Worm (Caenorhabditis elegans) whole organism, young adult: ENCODE results near the gene prx-13.

Source experiments
- B0336.3 ChIP-seq: fragments of 200-800 bp; sonication (Bioruptor generic); IDR thresholded peaks from 2 replicates; pipeline ENCODE4 v1.3.6; 2022; ENCODE audit warnings: missing genetic modification characterization, missing compliant biosample characterization
- C06A6.2 ChIP-seq: fragments of 200-800 bp; sonication (Bioruptor generic); conservative IDR thresholded peaks from 2 replicates; pipeline ENCODE4 v1.3.6; 2022; ENCODE audit warnings: missing genetic modification characterization, missing compliant biosample characterization
- K12H6.12 ChIP-seq: fragments of 200-800 bp; sonication (Bioruptor generic); optimal IDR thresholded peaks from 2 replicates; lab custom pipeline; 2018; ENCODE audit warnings: mild to moderate bottlenecking, missing genetic modification characterization, missing compliant biosample characterization
- aptf-2 ChIP-seq: fragments of 200-800 bp; sonication (Bioruptor generic); conservative IDR thresholded peaks from 2 replicates; pipeline ENCODE4 v1.3.6; 2022; ENCODE audit warnings: missing genetic modification reagents, missing genetic modification characterization, missing compliant biosample characterization
- attf-6 ChIP-seq: fragments of 200-800 bp; sonication (Bioruptor generic); IDR thresholded peaks from 2 replicates; pipeline ENCODE4 v1.3.6; 2022; ENCODE audit warnings: missing genetic modification reagents, missing genetic modification characterization, missing compliant biosample characterization
- chd-7 ChIP-seq: sonication (generic microtip); optimal IDR thresholded peaks from 2 replicates; lab custom pipeline; 2016; ENCODE audit warnings: mild to moderate bottlenecking, missing genetic modification characterization, moderate library complexity, missing compliant biosample characterization
- efl-1 ChIP-seq: fragments of 150-350 bp; optimal IDR thresholded peaks from 2 replicates; lab custom pipeline; 2014; ENCODE audit warnings: missing biosample characterization, missing genetic modification reagents, missing genetic modification characterization
- egl-44 ChIP-seq: fragments of 200-800 bp; sonication (Bioruptor generic); IDR thresholded peaks from 2 replicates; pipeline ENCODE4 v1.3.6; 2022; ENCODE audit warnings: missing genetic modification reagents, missing genetic modification characterization, missing compliant biosample characterization
- ekl-4 ChIP-seq: fragments of 200-800 bp; sonication (Bioruptor generic); IDR thresholded peaks from 2 replicates; pipeline ENCODE4 v1.3.6; 2022; ENCODE audit warnings: missing genetic modification reagents, missing genetic modification characterization, missing compliant biosample characterization
- hlh-12 ChIP-seq: sonication (generic microtip); optimal IDR thresholded peaks from 2 replicates; lab custom pipeline; 2016; ENCODE audit warnings: missing genetic modification characterization, missing compliant biosample characterization
- hmg-20 ChIP-seq: fragments of 200-800 bp; sonication (Bioruptor generic); IDR thresholded peaks from 2 replicates; pipeline ENCODE4 v1.3.6; 2022; ENCODE audit warnings: missing genetic modification reagents, missing genetic modification characterization, missing compliant biosample characterization
- hsf-1 ChIP-seq: fragments of 200-800 bp; sonication (Bioruptor generic); IDR thresholded peaks from 2 replicates; pipeline ENCODE4 v1.3.6; 2022; ENCODE audit warnings: missing genetic modification reagents, missing genetic modification characterization, missing compliant biosample characterization
- lin-54 ChIP-seq: fragments of 200-800 bp; sonication (Bioruptor generic); optimal IDR thresholded peaks from 2 replicates; lab custom pipeline; 2018; ENCODE audit warnings: mild to moderate bottlenecking, missing genetic modification characterization, missing compliant biosample characterization
- madf-6 ChIP-seq: fragments of 200-800 bp; sonication (Bioruptor generic); IDR thresholded peaks from 2 replicates; pipeline ENCODE4 v1.3.6; 2022; ENCODE audit warnings: missing genetic modification reagents, missing genetic modification characterization, missing compliant biosample characterization
- mcd-1 ChIP-seq: fragments of 200-800 bp; sonication (Bioruptor generic); IDR thresholded peaks from 2 replicates; pipeline ENCODE4 v1.3.6; 2022; ENCODE audit warnings: missing genetic modification reagents, missing genetic modification characterization, missing compliant biosample characterization
- nfya-2 ChIP-seq: fragments of 200-800 bp; sonication (Bioruptor generic); IDR thresholded peaks from 2 replicates; pipeline ENCODE4 v1.3.6; 2022; ENCODE audit warnings: missing genetic modification reagents, missing genetic modification characterization, missing compliant biosample characterization
- sea-2 ChIP-seq: fragments of 200-800 bp; sonication (Bioruptor generic); IDR thresholded peaks from 2 replicates; pipeline ENCODE4 v1.3.6; 2022; ENCODE audit warnings: missing genetic modification characterization, missing compliant biosample characterization
- snpc-3.4 ChIP-seq: sonication (generic microtip); optimal IDR thresholded peaks from 2 replicates; lab custom pipeline; 2017; ENCODE audit warnings: missing genetic modification characterization, mild to moderate bottlenecking, missing compliant biosample characterization, antibody characterized with exemption, moderate library complexity, missing genotype, missing genetic modification reagents
- snpc-4 ChIP-seq, 5 experiments: fragments of 150-350 bp in 1 of 5; sonication (generic microtip) in 4 of 5; optimal IDR thresholded peaks; 2 replicates each; lab custom pipeline; 2014 to 2018; ENCODE audit warnings: missing genetic modification characterization in 5 of 5, missing biosample characterization in 3 of 5, antibody characterized with exemption in 2 of 5, mild to moderate bottlenecking in 2 of 5, missing compliant biosample characterization in 2 of 5, missing genotype in 2 of 5, moderate library complexity in 2 of 5, missing genetic modification reagents in 1 of 5
- tbx-9 ChIP-seq: sonication (generic microtip); optimal IDR thresholded peaks from 2 replicates; lab custom pipeline; 2016; ENCODE audit warnings: borderline replicate concordance, missing genetic modification characterization, inconsistent platforms, missing compliant biosample characterization
- unc-130 ChIP-seq: sonication (generic microtip); optimal IDR thresholded peaks from 2 replicates; lab custom pipeline; 2016; ENCODE audit warnings: missing genetic modification reagents, missing genetic modification characterization, missing compliant biosample characterization
- xnd-1 ChIP-seq: sonication (generic microtip); optimal IDR thresholded peaks from 2 replicates; lab custom pipeline; 2016; ENCODE audit warnings: missing genotype, missing genetic modification reagents, missing genetic modification characterization, missing compliant biosample characterization
- ztf-18 ChIP-seq: sonication (generic microtip); optimal IDR thresholded peaks from 2 replicates; lab custom pipeline; 2016; ENCODE audit warnings: missing genotype, mild to moderate bottlenecking, missing genetic modification characterization, missing compliant biosample characterization
- ztf-28 ChIP-seq: fragments of 200-800 bp; sonication (Bioruptor generic); IDR thresholded peaks from 2 replicates; pipeline ENCODE4 v1.3.6; 2022; ENCODE audit warnings: missing genetic modification reagents, missing genetic modification characterization, missing compliant biosample characterization

Gene prx-13

ce11 chrII:7205388-7205787 lies 46.4 kb downstream of the prx-13 start, which contains the start of gene srd-59:
Gene srd-59, plus strand, starts transcription at chrII:7205688.
- TF ChIP-seq hlh-12 (no peak), attf-6 (GFP tag; lab: Robert Waterston, UW) (no peak)
- TF ChIP-seq, all 124 proteins: peak for 0

DNA sequence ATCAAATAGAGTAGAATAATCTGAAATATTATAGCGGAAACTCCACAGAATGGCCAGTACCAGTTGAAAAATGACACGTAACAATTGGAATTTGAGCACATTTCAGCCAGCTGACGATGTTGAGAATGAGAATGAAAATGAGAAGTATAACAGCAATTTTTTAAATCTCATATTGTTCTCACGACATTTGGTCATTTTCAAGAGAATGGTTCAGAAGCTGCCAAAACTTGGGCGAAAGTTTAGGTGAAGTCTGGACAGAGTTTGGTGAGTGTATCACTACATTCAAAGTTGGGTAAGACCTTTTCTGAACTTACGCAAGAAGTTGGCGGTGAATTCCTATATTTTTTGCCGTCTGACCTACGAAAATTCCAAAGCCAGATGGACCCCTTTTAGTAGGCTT lies 46.9 kb downstream of the prx-13 start, which contains the start of gene srd-58:
TSS of gene srd-58 (minus strand) at position 101 of the 400 bp plus-strand sequence.
- TF ChIP-seq hmg-20: no peak
- TF ChIP-seq nfya-2 (GFP tag; lab: Robert Waterston, UW): no peak
- no peak for TF ChIP-seq ztf-18 (tag; lab: Kevin White, UChicago)
- no peak for TF ChIP-seq tbx-9 (tag; lab: Kevin White, UChicago)
- no peak for TF ChIP-seq C06A6.2 (GFP tag; lab: Robert Waterston, UW)
- no peak for TF ChIP-seq snpc-4 (GFP tag; optimal IDR thresholded peaks at IDR 0.05; lab: Kevin White, UChicago)
- no peak for TF ChIP-seq snpc-4 (tag; optimal IDR thresholded peaks at IDR 0.05; lab: Kevin White, UChicago)
- TF ChIP-seq aptf-2 (GFP tag; lab: Robert Waterston, UW): no peak

ce11 chrII:7203110-7203509 lies 48.7 kb downstream of the prx-13 start, which contains the start of gene srd-56:
Gene srd-56, minus strand, starts transcription at chrII:7203210.
- no peak for TF ChIP-seq snpc-4 (GFP tag; optimal IDR thresholded peaks at IDR 0.05; lab: Kevin White, UChicago)
- TF ChIP-seq snpc-4 (tag; optimal IDR thresholded peaks at IDR 0.05; lab: Kevin White, UChicago): no peak
- TF ChIP-seq snpc-3.4 (tag; lab: Kevin White, UChicago): no peak
- TF ChIP-seq mcd-1 (GFP tag; lab: Robert Waterston, UW): no peak
- TF ChIP-seq lin-54: no peak
- TF ChIP-seq egl-44 (GFP tag; lab: Robert Waterston, UW): no peak
- TF ChIP-seq efl-1 (GFP tag; lab: Kevin White, UChicago): no peak
- no peak for TF ChIP-seq chd-7
- TF ChIP-seq K12H6.12 (tag; lab: Kevin White, UChicago): no peak
- no peak for TF ChIP-seq hsf-1
- TF ChIP-seq nfya-2 (GFP tag; lab: Robert Waterston, UW): no peak
- no peak for TF ChIP-seq sea-2 (GFP tag; lab: Robert Waterston, UW)
- TF ChIP-seq xnd-1 (tag; lab: Kevin White, UChicago): no peak
- no peak for TF ChIP-seq ztf-28
- TF ChIP-seq B0336.3 (GFP tag; lab: Robert Waterston, UW): no peak
- TF ChIP-seq unc-130 (GFP tag; lab: Kevin White, UChicago): no peak
- TF ChIP-seq madf-6 (GFP tag; lab: Robert Waterston, UW): no peak
- TF ChIP-seq ekl-4 (GFP tag; lab: Robert Waterston, UW): no peak
